Worm (Caenorhabditis elegans) whole organism, mixed stage, embryonic: ENCODE results near the gene W03F8.6.

ENCODE experiments used
- pha-4 ChIP-seq: fragments of 150-350 bp; optimal IDR thresholded peaks from 2 replicates; lab custom pipeline; 2018; ENCODE audit warnings: missing biosample characterization, missing genetic modification reagents, missing genetic modification characterization
- unc-39 ChIP-seq: fragments of 150-350 bp; optimal IDR thresholded peaks from 2 replicates; lab custom pipeline; 2014; ENCODE audit warnings: missing biosample characterization, missing genetic modification characterization
- unc-62 ChIP-seq: fragments of 150-350 bp; optimal IDR thresholded peaks from 2 replicates; lab custom pipeline; 2014; ENCODE audit warnings: missing biosample characterization, missing genetic modification reagents, missing genetic modification characterization

ce11 chrIV:5160171-5160570, 26.2 kb downstream of the W03F8.6 start, which contains the start of the genes C24D10.6 and C24D10.4:
- no peak for TF ChIP-seq unc-39
- TF ChIP-seq pha-4 (tag; lab: Kevin White, UChicago), result no peak
- TF ChIP-seq unc-62, result no peak
